Worm (Caenorhabditis elegans): ENCODE data around the gene srt-65.

The srt-65 gene

DNA sequence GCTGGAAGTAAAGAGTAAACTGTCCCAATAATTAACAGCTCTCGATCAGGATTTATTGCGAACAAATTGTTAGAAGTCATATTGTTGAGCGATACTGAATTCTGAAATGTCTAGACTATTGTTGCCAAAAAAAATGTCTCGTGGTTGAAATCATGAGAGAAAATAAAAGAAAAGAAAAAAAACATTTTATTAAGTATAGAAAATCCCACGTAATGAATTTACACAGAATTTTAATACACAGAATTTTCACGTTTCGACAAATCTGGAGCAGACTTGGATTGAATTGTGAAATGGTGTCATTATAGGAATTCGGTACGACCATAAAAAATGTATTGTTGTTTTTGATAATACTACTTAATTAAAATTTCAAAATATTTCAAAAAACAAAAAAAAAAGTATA lies at the start of gene srt-65:
Gene srt-65 (minus strand): TSS at position 101 of the 400 bp plus-strand sequence.
- TF ChIP-seq mls-2 (tag; optimal IDR thresholded peaks at IDR 0.05) (no peak), ceh-43 (GFP tag; optimal IDR thresholded peaks at IDR 0.05) (no peak)

DNA sequence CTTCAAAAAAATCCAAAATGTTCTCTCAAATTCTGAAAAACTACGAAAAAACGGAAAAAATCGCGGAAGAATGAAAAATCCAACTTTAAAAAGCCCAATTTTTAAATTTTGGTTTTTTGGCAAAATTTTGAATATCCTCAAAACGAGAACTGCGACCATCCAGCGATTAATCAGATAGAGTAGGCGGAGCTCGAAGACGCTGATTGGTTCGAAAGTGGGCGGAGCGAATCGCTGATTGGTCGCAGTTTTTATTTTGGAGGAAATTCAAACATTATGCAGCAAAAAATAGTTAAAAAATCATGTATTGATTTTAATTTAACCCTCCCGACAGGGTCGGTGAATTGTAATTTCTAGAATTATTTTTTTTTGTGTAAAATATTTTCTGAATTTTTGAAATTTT lies 40.9 kb upstream of the srt-65 start:
- no peak for TF ChIP-seq unc-62 (GFP tag; optimal IDR thresholded peaks at IDR 0.05)
- no peak for TF ChIP-seq cnd-1 (tag; optimal IDR thresholded peaks at IDR 0.05)
- TF ChIP-seq tbx-8 (GFP tag; optimal IDR thresholded peaks at IDR 0.05) = no peak
- no peak for TF ChIP-seq elt-3 (tag; optimal IDR thresholded peaks at IDR 0.05)
- no peak for TF ChIP-seq unc-120 (tag; optimal IDR thresholded peaks at IDR 0.05; ENCODE audit: poor library complexity, severe bottlenecking)
- no peak for TF ChIP-seq snpc-4 (tag; optimal IDR thresholded peaks at IDR 0.05)
- no peak for TF ChIP-seq elt-1 (tag; optimal IDR thresholded peaks at IDR 0.05; ENCODE audit: borderline replicate concordance, insufficient read depth)
- TF ChIP-seq M03D4.4 (tag; optimal IDR thresholded peaks at IDR 0.05) = no peak
- TF ChIP-seq nhr-12 (tag; optimal IDR thresholded peaks at IDR 0.05) = no peak
- no peak for TF ChIP-seq ceh-43 (GFP tag; optimal IDR thresholded peaks at IDR 0.05)
- TF ChIP-seq ces-1 (GFP tag; optimal IDR thresholded peaks at IDR 0.05) = no peak

DNA sequence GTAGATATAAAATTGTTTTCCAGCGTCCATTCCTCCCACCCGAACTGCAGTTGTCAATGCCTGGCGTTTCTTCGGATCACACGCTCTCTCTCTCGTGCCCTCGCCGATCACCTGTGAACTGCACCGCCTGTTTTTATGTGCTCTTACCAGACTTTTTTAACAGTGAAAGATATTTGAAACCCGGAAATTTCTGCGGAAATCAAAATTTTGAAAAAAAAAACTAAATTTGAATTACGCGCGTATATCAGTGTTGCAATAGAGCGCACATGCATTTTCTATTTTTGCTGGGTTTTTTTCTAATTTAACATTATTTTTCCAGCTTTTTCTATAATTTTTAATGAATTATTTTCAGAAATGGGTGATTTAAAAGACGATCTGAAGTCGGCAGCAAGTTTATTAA lies 31.4 kb upstream of the srt-65 start, which contains the start of gene ttc-37:
Gene ttc-37 (plus strand): TSS at position 349 of the 400 bp plus-strand sequence.
- TF ChIP-seq mep-1 (tag; optimal IDR thresholded peaks at IDR 0.05) (no peak), nhr-237 (tag; optimal IDR thresholded peaks at IDR 0.05) (peak; percentile 3), bed-3 (GFP tag; optimal IDR thresholded peaks at IDR 0.05) (no peak), ces-1 (GFP tag; optimal IDR thresholded peaks at IDR 0.05) (no peak), unc-39 (tag; optimal IDR thresholded peaks at IDR 0.05) (no peak), lsy-2 (tag; optimal IDR thresholded peaks at IDR 0.05) (no peak), lin-32 (GFP tag; optimal IDR thresholded peaks at IDR 0.05) (no peak)

DNA sequence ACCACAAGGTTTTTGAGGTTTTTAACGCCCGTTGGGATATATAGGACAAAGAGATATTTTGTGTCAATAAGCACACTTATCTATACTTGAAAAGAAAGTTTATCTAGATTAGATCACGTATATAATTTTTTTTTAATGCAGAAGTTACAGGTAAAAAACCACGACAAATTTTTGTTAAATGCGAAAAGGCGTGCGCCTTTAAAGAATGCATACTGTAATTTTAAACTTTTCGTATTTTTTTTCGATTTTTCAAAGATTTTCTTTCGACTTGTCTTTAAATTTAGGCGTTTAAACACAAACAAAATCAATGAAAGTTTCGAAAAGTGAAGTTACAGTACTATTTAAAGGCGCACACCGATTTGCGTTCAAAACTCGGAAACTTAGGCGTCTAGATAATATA lies 30.9 kb upstream of the srt-65 start:
- TF ChIP-seq blmp-1 (tag; optimal IDR thresholded peaks at IDR 0.05) (no peak), ceh-39 (tag; optimal IDR thresholded peaks at IDR 0.05) (no peak), unc-62 (GFP tag; optimal IDR thresholded peaks at IDR 0.05) (no peak), ham-2 (GFP tag; optimal IDR thresholded peaks at IDR 0.05) (no peak), drap-1 (GFP tag; optimal IDR thresholded peaks at IDR 0.05) (no peak), ztf-11 (tag; optimal IDR thresholded peaks at IDR 0.05) (no peak), nhr-2 (tag; optimal IDR thresholded peaks at IDR 0.05) (no peak), M03D4.4 (tag; optimal IDR thresholded peaks at IDR 0.05) (no peak), lsy-2 (tag; optimal IDR thresholded peaks at IDR 0.05) (no peak), nhr-76 (tag; optimal IDR thresholded peaks at IDR 0.05) (no peak), mls-2 (tag; optimal IDR thresholded peaks at IDR 0.05) (no peak)

DNA sequence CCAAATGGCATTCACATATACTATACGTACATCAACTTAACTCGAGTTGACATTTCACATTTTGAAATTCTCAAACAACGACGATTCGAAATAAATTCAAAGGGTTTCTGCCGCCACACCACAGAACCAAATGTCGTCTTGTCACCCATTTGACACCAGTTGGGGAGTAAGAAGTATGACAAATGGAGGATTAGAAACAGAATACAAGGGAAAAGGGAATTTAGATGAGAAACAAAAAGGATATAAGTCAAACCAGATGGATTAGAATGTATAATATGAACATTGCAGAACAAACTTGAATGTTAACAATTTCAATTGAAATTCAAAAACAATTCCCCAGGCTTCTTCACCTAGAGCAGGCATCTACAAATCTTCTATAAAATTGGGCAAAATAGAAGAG lies 29.0 kb upstream of the srt-65 start:
- TF ChIP-seq unc-62 (GFP tag; optimal IDR thresholded peaks at IDR 0.05) (peak; percentile 11), ceh-43 (GFP tag; optimal IDR thresholded peaks at IDR 0.05) (no peak)

DNA sequence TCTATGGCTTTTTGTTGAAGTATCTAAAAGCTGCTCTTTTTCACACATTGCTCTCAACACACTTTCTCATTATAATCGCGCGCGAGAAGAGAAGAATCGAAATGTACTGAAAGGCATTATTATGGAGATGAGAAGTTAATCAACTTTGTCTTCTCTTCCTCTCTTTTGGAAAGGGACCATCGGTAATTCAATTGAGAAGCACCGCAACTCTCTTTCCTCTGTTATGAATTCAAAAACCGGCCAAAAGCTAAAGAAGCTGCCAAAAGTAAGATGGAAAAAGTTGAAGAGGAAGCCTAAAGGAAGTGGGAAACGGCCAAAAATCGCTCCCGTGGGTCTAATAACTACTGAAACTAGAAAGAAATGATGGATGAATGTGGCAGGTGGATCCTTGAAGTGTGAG lies 27.5 kb upstream of the srt-65 start:
- TF ChIP-seq ces-1 (GFP tag; optimal IDR thresholded peaks at IDR 0.05) = peak; percentile 99
- no peak for TF ChIP-seq nhr-2 (tag; optimal IDR thresholded peaks at IDR 0.05)
- TF ChIP-seq nhr-12 (tag; optimal IDR thresholded peaks at IDR 0.05) = no peak

DNA sequence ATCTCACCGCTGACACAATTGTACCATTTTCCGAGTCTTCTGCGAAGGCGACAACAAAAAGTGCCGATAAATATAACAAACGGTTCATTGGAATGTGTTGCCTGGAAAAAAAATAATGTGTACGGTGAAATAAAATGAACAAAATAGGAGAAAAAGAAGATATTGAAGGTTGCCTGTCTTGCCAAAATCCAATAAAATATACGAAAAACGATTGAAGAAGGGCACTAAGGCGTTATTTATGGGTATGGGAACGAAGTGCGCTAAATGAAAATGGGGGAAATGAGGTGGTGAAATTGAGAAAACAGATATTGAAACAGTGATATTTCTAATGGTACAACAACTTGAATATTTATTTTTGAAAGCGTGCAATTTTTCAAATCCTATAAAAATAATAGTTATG lies 25.5 kb upstream of the srt-65 start, which contains the start of gene Y47A7.2:
Gene Y47A7.2 (minus strand): TSS at position 101 of the 400 bp plus-strand sequence.
- TF ChIP-seq nhr-2 (tag; optimal IDR thresholded peaks at IDR 0.05) (no peak), lin-13 (tag; optimal IDR thresholded peaks at IDR 0.05) (no peak), ztf-11 (tag; optimal IDR thresholded peaks at IDR 0.05) (no peak), ceh-39 (tag; optimal IDR thresholded peaks at IDR 0.05) (no peak), nhr-28 (tag; optimal IDR thresholded peaks at IDR 0.05) (no peak), flh-1 (GFP tag; optimal IDR thresholded peaks at IDR 0.05) (no peak)
